Worm (Caenorhabditis elegans): ENCODE data around the gene C55B6.1.

- TF ChIP-seq sea-1 (GFP tag; conservative IDR thresholded peaks at IDR 0.05) (no peak), flt-1 (GFP tag; IDR thresholded peaks at IDR 0.05) (no peak), ceh-36 (tag; optimal IDR thresholded peaks at IDR 0.05) (no peak), ceh-13 (GFP tag; optimal IDR thresholded peaks at IDR 0.05) (no peak), ama-1 (optimal IDR thresholded peaks at IDR 0.05) (no peak), tra-4 (tag; optimal IDR thresholded peaks at IDR 0.05) (no peak)
Measured at ce11 chrX:7242119-7242518, 42.0 kb downstream of the C55B6.1 start.
